Worm (Caenorhabditis elegans) whole organism, L1 larva: ENCODE results near the gene C01F1.5.

Experiments used
- C04F5.9 ChIP-seq: sonication (generic microtip); optimal IDR thresholded peaks from 2 replicates; lab custom pipeline; 2016; ENCODE audit warnings: missing genetic modification characterization, missing compliant biosample characterization
- ama-1 ChIP-seq: fragments of 150-350 bp; optimal IDR thresholded peaks from 2 replicates; lab custom pipeline; 2014
- ceh-63 ChIP-seq: fragments of 200-800 bp; sonication (Bioruptor generic); optimal IDR thresholded peaks from 2 replicates; lab custom pipeline; 2018; ENCODE audit warnings: mild to moderate bottlenecking, missing genetic modification characterization, missing compliant biosample characterization
- ceh-82 ChIP-seq, 3 experiments: fragments of 150-350 bp in 1 of 3; sonication (generic microtip) in 2 of 3; optimal IDR thresholded peaks; 2 replicates each; lab custom pipeline; 2014 to 2017; ENCODE audit warnings: missing biosample characterization in 3 of 3, missing genetic modification characterization in 3 of 3
- ces-1 ChIP-seq: fragments of 150-350 bp; optimal IDR thresholded peaks from 2 replicates; lab custom pipeline; 2014; ENCODE audit warnings: missing biosample characterization, missing genetic modification reagents, missing genetic modification characterization
- efl-3 ChIP-seq: fragments of 200-800 bp; sonication (Bioruptor generic); optimal IDR thresholded peaks from 2 replicates; lab custom pipeline; 2018; ENCODE audit warnings: mild to moderate bottlenecking, missing genetic modification characterization, missing compliant biosample characterization
- egl-13 ChIP-seq: sonication (generic microtip); optimal IDR thresholded peaks from 2 replicates; lab custom pipeline; 2016; ENCODE audit warnings: missing genotype, missing genetic modification reagents, missing genetic modification characterization, missing compliant biosample characterization
- elt-2 ChIP-seq: sonication (generic microtip); optimal IDR thresholded peaks from 2 replicates; lab custom pipeline; 2016; ENCODE audit warnings: missing genetic modification characterization, mild to moderate bottlenecking, inconsistent platforms, missing compliant biosample characterization, missing genetic modification reagents
- fkh-4 ChIP-seq: sonication (generic microtip); optimal IDR thresholded peaks from 2 replicates; lab custom pipeline; 2016; ENCODE audit warnings: missing compliant biosample characterization, missing genetic modification characterization, borderline replicate concordance
- fkh-8 ChIP-seq: sonication (generic microtip); optimal IDR thresholded peaks from 2 replicates; lab custom pipeline; 2016; ENCODE audit warnings: mild to moderate bottlenecking, missing genetic modification characterization, missing compliant biosample characterization
- lin-39 ChIP-seq: fragments of 150-350 bp; optimal IDR thresholded peaks from 2 replicates; lab custom pipeline; 2014; ENCODE audit warnings: missing biosample characterization, missing genetic modification reagents, missing genetic modification characterization
- mep-1 ChIP-seq: fragments of 150-350 bp; optimal IDR thresholded peaks from 2 replicates; lab custom pipeline; 2014; ENCODE audit warnings: missing biosample characterization, missing genetic modification characterization
- nhr-76 ChIP-seq: sonication (generic microtip); optimal IDR thresholded peaks from 2 replicates; lab custom pipeline; 2017; ENCODE audit warnings: missing biosample characterization, missing genetic modification characterization
- nhr-77 ChIP-seq: fragments of 150-350 bp; optimal IDR thresholded peaks from 2 replicates; lab custom pipeline; 2014; ENCODE audit warnings: missing biosample characterization, missing genetic modification characterization
- nhr-84 ChIP-seq: sonication (generic microtip); optimal IDR thresholded peaks from 2 replicates; lab custom pipeline; 2017; ENCODE audit warnings: missing biosample characterization, missing genetic modification characterization
- nhr-85 ChIP-seq: sonication (generic microtip); peaks from one replicate; lab custom pipeline; 2016; ENCODE audit warnings: missing genetic modification characterization, inconsistent platforms, missing compliant biosample characterization
- nhr-90 ChIP-seq: sonication (generic microtip); optimal IDR thresholded peaks from 2 replicates; lab custom pipeline; 2016; ENCODE audit warnings: mild to moderate bottlenecking, missing genetic modification characterization, missing compliant biosample characterization; ENCODE audit not compliant: poor library complexity
- pax-3 ChIP-seq: fragments of 200-800 bp; sonication (Bioruptor generic); optimal IDR thresholded peaks from 2 replicates; lab custom pipeline; 2018; ENCODE audit warnings: mild to moderate bottlenecking, missing genetic modification characterization, moderate library complexity, missing compliant biosample characterization
- pqm-1 ChIP-seq: sonication (generic microtip); optimal IDR thresholded peaks from 3 replicates; lab custom pipeline; 2017; ENCODE audit warnings: missing biosample characterization, missing genetic modification characterization
- snpc-4 ChIP-seq: fragments of 150-350 bp; optimal IDR thresholded peaks from 2 replicates; lab custom pipeline; 2014; ENCODE audit warnings: missing biosample characterization, missing genetic modification characterization
- unc-130 ChIP-seq: fragments of 150-350 bp; optimal IDR thresholded peaks from 2 replicates; lab custom pipeline; 2017; ENCODE audit warnings: missing biosample characterization, missing genetic modification characterization, inconsistent platforms
- unc-62 ChIP-seq: fragments of 150-350 bp; optimal IDR thresholded peaks from 2 replicates; lab custom pipeline; 2014; ENCODE audit warnings: missing biosample characterization, missing genetic modification reagents, missing genetic modification characterization
- xbp-1 ChIP-seq: sonication (generic microtip); optimal IDR thresholded peaks from 2 replicates; lab custom pipeline; 2016; ENCODE audit warnings: missing genetic modification characterization, missing compliant biosample characterization
- zag-1 ChIP-seq: fragments of 150-350 bp; optimal IDR thresholded peaks from 2 replicates; lab custom pipeline; 2014; ENCODE audit warnings: missing biosample characterization, missing genetic modification characterization
- ztf-4 ChIP-seq: fragments of 150-350 bp; optimal IDR thresholded peaks from 2 replicates; lab custom pipeline; 2014; ENCODE audit warnings: missing biosample characterization, missing genetic modification characterization

The C01F1.5 gene

DNA sequence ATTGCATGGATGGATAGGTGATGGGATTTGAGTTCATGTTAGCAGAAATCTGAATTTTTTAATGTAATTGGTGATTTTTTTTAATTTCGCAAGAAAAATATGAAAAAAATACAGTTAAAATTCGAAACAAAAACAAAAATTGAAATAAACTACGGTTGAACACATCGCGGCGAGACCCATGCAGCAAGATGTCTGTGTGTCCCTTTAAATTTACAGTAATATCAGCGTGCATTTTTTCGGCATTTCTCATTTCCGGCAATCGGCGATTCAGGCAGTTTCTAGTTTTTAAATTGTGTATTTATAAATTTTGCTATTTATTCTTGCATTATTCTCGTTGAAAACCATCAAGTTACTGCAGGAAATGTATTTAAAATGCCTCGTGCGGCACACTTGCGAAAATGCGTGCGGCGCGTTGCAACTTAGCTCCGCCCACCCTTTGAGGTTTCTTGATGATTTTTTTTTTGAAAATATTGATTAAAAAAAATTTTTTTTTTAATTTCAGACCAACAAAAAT lies 43.9 kb downstream of the C01F1.5 start, which contains the start of the genes fbxc-44 and C16A11.2 (continued):
- TF ChIP-seq unc-62 (GFP tag; lab: Kevin White, UChicago) (no peak), nhr-84 (no peak), nhr-85 (tag; lab: Kevin White, UChicago) (no peak), elt-2 (tag; lab: Kevin White, UChicago) (peak; percentile 69)
- TF ChIP-seq, all 84 proteins: peak for 20

ce11 chrII:4235959-4236358 lies 45.7 kb downstream of the C01F1.5 start, which contains the start of gene fbxc-43:
Gene fbxc-43 (minus strand): TSS chrII:4235996.
- TF ChIP-seq nhr-84 (no peak), C04F5.9 (tag; lab: Kevin White, UChicago) (no peak), egl-13 (no peak), unc-62 (GFP tag; lab: Kevin White, UChicago) (no peak), nhr-90 (tag; lab: Kevin White, UChicago) (no peak), efl-3 (no peak), ama-1 (lab: Kevin White, UChicago) (no peak), fkh-8 (no peak), nhr-76 (tag; lab: Kevin White, UChicago) (no peak), pax-3 (tag; lab: Kevin White, UChicago) (no peak), fkh-4 (tag; lab: Kevin White, UChicago) (no peak), lin-39 (no peak), pqm-1 (tag; lab: Kevin White, UChicago) (no peak), elt-2 (tag; lab: Kevin White, UChicago) (no peak)
- TF ChIP-seq, all 84 proteins: peak for 0

DNA sequence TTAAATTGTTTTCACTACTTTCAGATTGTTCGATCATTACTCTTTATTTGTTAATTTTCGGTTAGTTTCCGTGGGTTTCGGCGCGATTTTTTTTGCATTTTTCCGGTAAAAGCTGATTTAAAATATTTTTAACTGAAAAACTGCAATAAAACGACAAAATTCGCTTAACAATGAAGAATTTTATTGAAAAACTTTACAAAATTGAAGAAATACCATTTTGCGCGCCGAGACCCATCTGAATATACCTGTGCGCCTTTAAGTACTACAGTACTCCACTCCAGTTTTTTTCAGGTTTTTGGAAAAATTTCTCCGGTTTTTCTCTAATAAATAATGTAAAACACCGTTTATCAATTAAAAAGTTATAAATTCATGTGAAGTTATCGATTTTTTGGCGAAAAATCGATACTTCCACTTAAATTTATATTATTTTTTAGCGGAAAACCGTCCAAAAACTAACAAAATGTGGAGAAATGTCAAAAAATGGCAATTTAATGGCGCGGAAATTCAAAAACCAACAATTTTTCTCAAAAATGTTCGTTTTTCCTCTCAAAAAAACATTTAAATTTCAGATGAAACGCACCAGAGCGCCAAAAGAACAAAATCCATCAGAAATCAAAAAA lies 50.7 kb downstream of the C01F1.5 start, which contains the start of gene C16A11.10:
Gene C16A11.10, plus strand, starts transcription at position 570 of the 620 bp plus-strand sequence.
- TF ChIP-seq ceh-82 (tag; optimal IDR thresholded peaks at IDR 0.05; lab: Kevin White, UChicago) (no peak), mep-1 (tag; lab: Kevin White, UChicago) (no peak), xbp-1 (tag; lab: Kevin White, UChicago) (no peak), zag-1 (tag; lab: Kevin White, UChicago) (no peak), unc-130 (tag; lab: Kevin White, UChicago) (no peak), nhr-77 (tag; lab: Kevin White, UChicago) (no peak), ztf-4 (tag; lab: Kevin White, UChicago) (no peak), egl-13 (no peak), ceh-63 (GFP tag; lab: Kevin White, UChicago) (no peak), snpc-4 (no peak), ces-1 (no peak), pqm-1 (tag; lab: Kevin White, UChicago) (no peak)
